Fruit fly (Drosophila melanogaster) whole organism, embryonic: ENCODE results near the gene CG5196.

ENCODE experiments used
- BEAF-32 ChIP-seq: fragments of 200-800 bp; sonication (Bioruptor generic); optimal IDR thresholded peaks from 3 replicates; lab custom pipeline; 2017; ENCODE audit warnings: missing biosample characterization, missing genetic modification characterization, mild to moderate bottlenecking, moderate library complexity, missing genetic modification reagents
- C15 ChIP-seq: fragments of 200-800 bp; sonication (Bioruptor generic); IDR thresholded peaks from 3 replicates; pipeline ENCODE4 v1.3.6; 2022; ENCODE audit warnings: missing biosample characterization, missing genetic modification characterization
- CG12071 ChIP-seq: fragments of 200-800 bp; sonication (Bioruptor generic); optimal IDR thresholded peaks from 3 replicates; lab custom pipeline; 2018; ENCODE audit warnings: missing biosample characterization, mild to moderate bottlenecking, missing genetic modification characterization
- CG12391 ChIP-seq: fragments of 200-800 bp; sonication (Bioruptor generic); optimal IDR thresholded peaks from 3 replicates; lab custom pipeline; 2018; ENCODE audit warnings: missing biosample characterization, mild to moderate bottlenecking, missing genetic modification characterization, moderate library complexity
- CG14710 ChIP-seq: fragments of 200-800 bp; sonication (Bioruptor generic); optimal IDR thresholded peaks from 3 replicates; lab custom pipeline; 2019; ENCODE audit warnings: missing biosample characterization, mild to moderate bottlenecking, missing genetic modification characterization, moderate library complexity
- CG1603 ChIP-seq: fragments of 200-800 bp; sonication (Bioruptor generic); optimal IDR thresholded peaks from 2 replicates; lab custom pipeline; 2019; ENCODE audit warnings: missing biosample characterization, mild to moderate bottlenecking, missing genetic modification characterization, moderate library complexity
- CG17829 ChIP-seq: fragments of 200-800 bp; optimal IDR thresholded peaks from 2 replicates; lab custom pipeline; 2019; ENCODE audit warnings: missing biosample characterization, mild to moderate bottlenecking, missing genetic modification characterization, moderate library complexity
- CG18764 ChIP-seq: fragments of 200-800 bp; sonication (Bioruptor generic); optimal IDR thresholded peaks from 3 replicates; lab custom pipeline; 2016; ENCODE audit warnings: missing biosample characterization, missing genetic modification characterization
- CG2116 ChIP-seq: fragments of 200-800 bp; sonication (Bioruptor generic); optimal IDR thresholded peaks from 3 replicates; lab custom pipeline; 2018; ENCODE audit warnings: missing biosample characterization, mild to moderate bottlenecking, missing genetic modification characterization
- CG2129 ChIP-seq: fragments of 200-800 bp; sonication (Bioruptor generic); IDR thresholded peaks from 2 replicates; pipeline ENCODE4 v1.3.6; 2022; ENCODE audit warnings: missing biosample characterization, missing genetic modification characterization; ENCODE audit not compliant: partially characterized antibody
- CG3726 ChIP-seq: fragments of 200-800 bp; sonication (Bioruptor generic); IDR thresholded peaks from 3 replicates; pipeline ENCODE4, ENCODE4 v1.3.6; 2022; ENCODE audit warnings: missing biosample characterization, missing genetic modification characterization
- CG3847 ChIP-seq: fragments of 200-800 bp; sonication (Bioruptor generic); IDR thresholded peaks from 2 replicates; pipeline ENCODE4 v1.3.6; 2022; ENCODE audit warnings: missing biosample characterization, missing genetic modification characterization
- CG42726 ChIP-seq: fragments of 200-800 bp; sonication (Bioruptor generic); IDR thresholded peaks from 2 replicates; pipeline ENCODE4 v1.3.6; 2022; ENCODE audit warnings: missing biosample characterization, missing genetic modification characterization; ENCODE audit not compliant: partially characterized antibody
- CG7271 ChIP-seq: fragments of 200-800 bp; sonication (Bioruptor generic); optimal IDR thresholded peaks from 2 replicates; lab custom pipeline; 2018; ENCODE audit warnings: missing biosample characterization, mild to moderate bottlenecking, missing genetic modification characterization, moderate library complexity
- CG7372 ChIP-seq: fragments of 200-800 bp; sonication (Bioruptor generic); IDR thresholded peaks from 2 replicates; pipeline ENCODE4 v1.3.6; 2022; ENCODE audit warnings: missing biosample characterization, missing genetic modification characterization
- CG7786 ChIP-seq: fragments of 200-800 bp; sonication (Bioruptor generic); optimal IDR thresholded peaks from 2 replicates; lab custom pipeline; 2016; ENCODE audit warnings: missing biosample characterization, missing genetic modification characterization
- CG8388 ChIP-seq: fragments of 200-800 bp; sonication (Bioruptor generic); optimal IDR thresholded peaks from 2 replicates; lab custom pipeline; 2019; ENCODE audit warnings: missing biosample characterization, mild to moderate bottlenecking, missing genetic modification characterization, moderate library complexity
- Dad ChIP-seq: fragments of 200-800 bp; sonication (Bioruptor generic); optimal IDR thresholded peaks from 3 replicates; lab custom pipeline; 2016; ENCODE audit warnings: missing biosample characterization, missing genetic modification characterization
- Dp ChIP-seq: fragments of 200-800 bp; sonication (Bioruptor generic); optimal IDR thresholded peaks from 2 replicates; lab custom pipeline; 2018; ENCODE audit warnings: missing biosample characterization, mild to moderate bottlenecking, missing genetic modification characterization, moderate library complexity
- Ets97D ChIP-seq: fragments of 200-800 bp; sonication (Bioruptor generic); optimal IDR thresholded peaks from 3 replicates; lab custom pipeline; 2016; ENCODE audit warnings: missing biosample characterization, missing genetic modification characterization
- Gsc ChIP-seq: fragments of 200-800 bp; sonication (Bioruptor generic); IDR thresholded peaks from 2 replicates; pipeline ENCODE4 v1.3.6; 2022; ENCODE audit warnings: missing biosample characterization, missing genetic modification characterization
- Gug ChIP-seq: fragments of 200-800 bp; sonication (Bioruptor generic); IDR thresholded peaks from 4 replicates; pipeline ENCODE4 v1.3.6; 2022; ENCODE audit warnings: missing biosample characterization, missing genetic modification characterization
- HLH4C ChIP-seq: fragments of 200-800 bp; sonication (Bioruptor generic); IDR thresholded peaks from 3 replicates; pipeline ENCODE4 v1.3.6; 2022; ENCODE audit warnings: missing biosample characterization, missing genetic modification characterization; ENCODE audit not compliant: partially characterized antibody
- HmgD ChIP-seq: fragments of 200-800 bp; sonication (Bioruptor generic); optimal IDR thresholded peaks from 3 replicates; lab custom pipeline; 2016; ENCODE audit warnings: missing biosample characterization, missing genetic modification characterization
- Hmx ChIP-seq: fragments of 200-800 bp; sonication (Bioruptor generic); optimal IDR thresholded peaks from 2 replicates; lab custom pipeline; 2016; ENCODE audit warnings: missing biosample characterization, missing genetic modification characterization
- Hr51 ChIP-seq, 2 experiments: fragments of 200-800 bp; sonication (Bioruptor generic); optimal IDR thresholded peaks; 2 replicates in 1 of 2; 3 replicates in 1 of 2; lab custom pipeline; 2016 to 2018; ENCODE audit warnings: missing biosample characterization in 2 of 2, missing genetic modification characterization in 2 of 2, mild to moderate bottlenecking in 1 of 2, moderate library complexity in 1 of 2
- Jarid2 ChIP-seq: fragments of 200-800 bp; sonication (Bioruptor generic); optimal IDR thresholded peaks from 3 replicates; lab custom pipeline; 2017; ENCODE audit warnings: mild to moderate bottlenecking, missing biosample characterization, missing genetic modification reagents, missing genetic modification characterization
- Max ChIP-seq: fragments of 200-800 bp; sonication (Bioruptor generic); optimal IDR thresholded peaks from 2 replicates; lab custom pipeline; 2016; ENCODE audit warnings: missing biosample characterization, mild to moderate bottlenecking, missing genetic modification characterization
- Neu2 ChIP-seq: fragments of 200-800 bp; sonication (Bioruptor generic); optimal IDR thresholded peaks from 3 replicates; lab custom pipeline; 2016; ENCODE audit warnings: missing biosample characterization, missing genetic modification characterization, borderline replicate concordance
- Pdp1 ChIP-seq, 2 experiments: fragments of 200-800 bp; sonication (Bioruptor generic); optimal IDR thresholded peaks; 3 replicates each; lab custom pipeline; 2016; ENCODE audit warnings: missing biosample characterization in 2 of 2, missing genetic modification characterization in 2 of 2, mild to moderate bottlenecking in 1 of 2, moderate library complexity in 1 of 2
- Trl ChIP-seq, 3 experiments: fragments of >200 bp in 2 of 3; fragments of 200-800 bp in 1 of 3; sonication (Bioruptor generic) in 1 of 3; optimal IDR thresholded peaks; 2 replicates in 1 of 3; 3 replicates in 2 of 3; lab custom pipeline; 2016 to 2017; ENCODE audit warnings: missing biosample characterization in 1 of 3, missing genetic modification characterization in 1 of 3
- ac ChIP-seq: fragments of 200-800 bp; sonication (Bioruptor generic); optimal IDR thresholded peaks from 3 replicates; lab custom pipeline; 2017; ENCODE audit warnings: missing biosample characterization, mild to moderate bottlenecking, missing genetic modification characterization
- ap ChIP-seq: fragments of 200-800 bp; sonication (Bioruptor generic); IDR thresholded peaks from 2 replicates; pipeline ENCODE4 v1.3.6; 2022; ENCODE audit warnings: missing biosample characterization, missing genetic modification characterization
- bigmax ChIP-seq: fragments of 200-800 bp; sonication (Bioruptor generic); optimal IDR thresholded peaks from 2 replicates; lab custom pipeline; 2018; ENCODE audit warnings: missing biosample characterization, mild to moderate bottlenecking, missing genetic modification characterization
- cad ChIP-seq: fragments of >200 bp; optimal IDR thresholded peaks from 2 replicates; lab custom pipeline; 2017; ENCODE audit warnings: missing biosample characterization, missing genetic modification characterization
- caup ChIP-seq: fragments of 200-800 bp; sonication (Bioruptor generic); optimal IDR thresholded peaks from 3 replicates; lab custom pipeline; 2017; ENCODE audit warnings: missing biosample characterization, mild to moderate bottlenecking, missing genetic modification characterization, moderate library complexity; ENCODE audit not compliant: severe bottlenecking
- cg ChIP-seq: fragments of 200-800 bp; sonication (Bioruptor generic); optimal IDR thresholded peaks from 3 replicates; lab custom pipeline; 2019; ENCODE audit warnings: missing biosample characterization, mild to moderate bottlenecking, missing genetic modification characterization, moderate library complexity
- dimm ChIP-seq: fragments of 200-800 bp; sonication (Bioruptor generic); IDR thresholded peaks from 2 replicates; pipeline ENCODE4 v1.3.6; 2022; ENCODE audit warnings: missing biosample characterization, missing genetic modification characterization
- klu ChIP-seq: fragments of 200-800 bp; sonication (Bioruptor generic); IDR thresholded peaks from 2 replicates; pipeline ENCODE4 v1.3.6; 2022; ENCODE audit warnings: missing biosample characterization, missing genetic modification characterization
- kni ChIP-seq: fragments of 200-800 bp; sonication (Bioruptor generic); optimal IDR thresholded peaks from 3 replicates; lab custom pipeline; 2017; ENCODE audit warnings: mild to moderate bottlenecking, missing biosample characterization, missing genetic modification reagents, missing genetic modification characterization
- lab ChIP-seq: fragments of 200-800 bp; sonication (Bioruptor generic); optimal IDR thresholded peaks from 3 replicates; lab custom pipeline; 2017; ENCODE audit warnings: missing biosample characterization, missing genetic modification characterization, mild to moderate bottlenecking, moderate library complexity, missing genetic modification reagents
- lbe ChIP-seq: fragments of 200-800 bp; sonication (Bioruptor generic); optimal IDR thresholded peaks from 2 replicates; lab custom pipeline; 2016; ENCODE audit warnings: missing biosample characterization, mild to moderate bottlenecking, missing genetic modification characterization
- pnt ChIP-seq: fragments of 200-800 bp; sonication (Bioruptor generic); optimal IDR thresholded peaks from 3 replicates; lab custom pipeline; 2016; ENCODE audit warnings: missing biosample characterization, missing genetic modification characterization
- prd ChIP-seq, 3 experiments: fragments of >200 bp in 2 of 3; fragments of 200-800 bp in 1 of 3; sonication (Bioruptor generic) in 1 of 3; optimal IDR thresholded peaks in 2 of 3; IDR thresholded peaks in 1 of 3; 2 replicates in 2 of 3; 3 replicates in 1 of 3; pipeline versions ENCODE4 v1.3.6 to Lab custom; 2017 to 2022; ENCODE audit warnings: missing biosample characterization in 1 of 3, missing genetic modification characterization in 1 of 3
- pum ChIP-seq: fragments of 200-800 bp; sonication (Bioruptor generic); optimal IDR thresholded peaks from 2 replicates; lab custom pipeline; 2016; ENCODE audit warnings: missing biosample characterization, missing genetic modification characterization
- sens ChIP-seq: fragments of 200-800 bp; sonication (Bioruptor generic); peaks from one replicate; lab custom pipeline; 2016; ENCODE audit warnings: missing biosample characterization, missing genetic modification characterization
- shn ChIP-seq: fragments of 200-800 bp; sonication (Bioruptor generic); optimal IDR thresholded peaks from 3 replicates; lab custom pipeline; 2016; ENCODE audit warnings: missing biosample characterization, missing genetic modification characterization
- vvl ChIP-seq: fragments of 200-800 bp; sonication (Bioruptor generic); IDR thresholded peaks from 2 replicates; pipeline ENCODE4 v1.3.6; 2022; ENCODE audit warnings: missing biosample characterization, missing genetic modification characterization

CG5196 gene

dm6 chr3R:12459879-12460522 lies 51.9 kb downstream of the CG5196 start, which contains the start of the genes CG5961 and Polr3C (continued):
- TF ChIP-seq CG2116: peak; percentile 71
- TF ChIP-seq CG8388: no peak
- no peak for TF ChIP-seq lbe
- no peak for TF ChIP-seq Gug (GFP tag; lab: Robert Waterston, UW)
- TF ChIP-seq CG3726 (GFP tag; lab: Robert Waterston, UW): no peak
- TF ChIP-seq bigmax (GFP tag; lab: Kevin White, UChicago): peak; percentile 74
- TF ChIP-seq CG18764 (GFP tag; lab: Kevin White, UChicago): no peak
- TF ChIP-seq BEAF-32 (GFP tag; lab: Kevin White, UChicago): peak; percentile 51
- TF ChIP-seq CG42726 (GFP tag; lab: Robert Waterston, UW): no peak
- no peak for TF ChIP-seq Neu2 (GFP tag; lab: Kevin White, UChicago)
- no peak for TF ChIP-seq caup (GFP tag; lab: Kevin White, UChicago)
- no peak for TF ChIP-seq CG7786
- no peak for TF ChIP-seq C15 (GFP tag; lab: Robert Waterston, UW)
- TF ChIP-seq vvl (GFP tag; lab: Robert Waterston, UW): no peak
- no peak for TF ChIP-seq shn (GFP tag; lab: Kevin White, UChicago)
- TF ChIP-seq Gsc (GFP tag; lab: Robert Waterston, UW): no peak
- no peak for TF ChIP-seq Jarid2 (GFP tag; lab: Kevin White, UChicago)
- no peak for TF ChIP-seq ap (GFP tag; lab: Robert Waterston, UW)
- TF ChIP-seq Trl (optimal IDR thresholded peaks at IDR 0.05; lab: Kevin White, UChicago): no peak
- TF ChIP-seq Trl (GFP tag; optimal IDR thresholded peaks at IDR 0.05; lab: Kevin White, UChicago): no peak
- no peak for TF ChIP-seq pnt (GFP tag; lab: Kevin White, UChicago)
- TF ChIP-seq Ets97D (GFP tag; lab: Kevin White, UChicago): no peak
- no peak for TF ChIP-seq prd (optimal IDR thresholded peaks at IDR 0.05; lab: Kevin White, UChicago)
- no peak for TF ChIP-seq prd (GFP tag; IDR thresholded peaks at IDR 0.05; lab: Robert Waterston, UW)
- no peak for TF ChIP-seq pum (GFP tag; lab: Kevin White, UChicago)
- TF ChIP-seq CG2129: 0 out of 2 replicates have a peak, but pooled peaks have one; percentile 25
- TF ChIP-seq CG12071 (GFP tag; lab: Kevin White, UChicago): no peak
- TF ChIP-seq CG12391: peak; percentile 6
- TF ChIP-seq Hmx (GFP tag; lab: Kevin White, UChicago): no peak
- TF ChIP-seq Hr51 (GFP tag; optimal IDR thresholded peaks at IDR 0.05; lab: Kevin White, UChicago): no peak
- TF ChIP-seq Dad (GFP tag; lab: Kevin White, UChicago): no peak
- no peak for TF ChIP-seq klu (GFP tag; lab: Robert Waterston, UW)
- TF ChIP-seq HLH4C (GFP tag; lab: Robert Waterston, UW): peak; percentile 33; the same call in 2 of the 3 replicates
- no peak for TF ChIP-seq Max (GFP tag; lab: Kevin White, UChicago)
- TF ChIP-seq lab (GFP tag; lab: Kevin White, UChicago): no peak
- no peak for TF ChIP-seq dimm (GFP tag; lab: Robert Waterston, UW)
- TF ChIP-seq ac (GFP tag; lab: Kevin White, UChicago): no peak
- no peak for TF ChIP-seq CG3847 (GFP tag; lab: Robert Waterston, UW)
- TF ChIP-seq CG1603: no peak
- TF ChIP-seq Dp (GFP tag; lab: Kevin White, UChicago): peak; percentile 71
- no peak for TF ChIP-seq HmgD
- TF ChIP-seq CG17829: peak; percentile 10
- no peak for TF ChIP-seq Pdp1 (GFP tag; optimal IDR thresholded peaks at IDR 0.05; lab: Kevin White, UChicago)
- TF ChIP-seq kni (GFP tag; lab: Kevin White, UChicago): no peak
- TF ChIP-seq CG7372 (GFP tag; lab: Robert Waterston, UW): no peak
- peak; percentile 29 for TF ChIP-seq cg (GFP tag; lab: Kevin White, UChicago)
- TF ChIP-seq CG7271 (tag; lab: Kevin White, UChicago): no peak
- no peak for TF ChIP-seq cad (GFP tag; lab: Kevin White, UChicago)
- peak; percentile 27 for TF ChIP-seq sens
- peak; percentile 56 for TF ChIP-seq CG14710 (tag; lab: Kevin White, UChicago)
